Fruit fly (Drosophila melanogaster): Measurements from ENCODE around the gene CG32263.

The CG32263 gene

DNA sequence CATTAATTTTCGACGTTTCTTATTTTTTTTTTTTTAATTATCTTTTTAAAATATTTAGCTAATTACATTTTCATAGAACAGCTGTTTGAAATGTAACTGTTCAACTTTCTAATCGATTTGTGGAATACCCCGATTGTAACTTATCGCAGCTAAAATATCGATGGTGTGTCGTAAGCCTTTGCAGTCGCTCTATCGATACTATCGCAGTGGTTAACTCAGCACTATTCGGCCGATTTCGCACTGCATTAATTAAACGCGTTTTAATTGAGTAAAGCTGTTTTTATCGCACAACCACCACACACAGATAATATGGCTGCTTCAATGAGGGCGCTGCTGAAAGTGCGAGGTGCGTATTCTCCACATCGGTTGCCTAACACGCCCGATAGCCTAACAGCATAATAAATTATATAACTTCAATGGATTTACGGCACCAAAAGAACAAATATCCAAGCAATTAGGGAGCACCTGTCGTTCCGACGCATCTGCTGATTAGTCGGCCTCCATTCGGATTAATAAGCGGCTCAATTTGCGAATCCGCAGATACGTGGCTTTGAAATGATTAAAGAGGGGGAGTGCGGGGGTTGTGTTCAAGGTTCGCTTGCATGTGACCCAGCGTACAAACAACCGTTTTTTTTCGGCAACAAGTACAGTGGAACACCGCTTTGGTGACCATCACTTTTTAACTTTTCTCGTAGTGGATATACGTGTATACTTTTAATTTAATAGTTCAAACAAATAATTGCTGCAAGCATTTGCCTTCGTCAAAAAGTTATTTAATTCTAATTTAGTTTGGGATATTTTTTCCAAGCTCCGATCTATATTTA lies 3.3 kb upstream of the CG32263 start, which contains the start of gene Scsalpha1:
Gene Scsalpha1 (plus strand): TSS at position 202 of the 824 bp plus-strand sequence.
- TF ChIP-seq grau (tag; optimal IDR thresholded peaks at IDR 0.05) (peak; percentile 95), CrebB (tag; optimal IDR thresholded peaks at IDR 0.05) (no peak), CG13894 (tag; optimal IDR thresholded peaks at IDR 0.05) (peak; percentile 47), CG14710 (tag; optimal IDR thresholded peaks at IDR 0.05) (peak; percentile 47), CG10274 (GFP tag; optimal IDR thresholded peaks at IDR 0.05) (no peak), mld (GFP tag; IDR thresholded peaks at IDR 0.05; ENCODE audit: partially characterized antibody) (peak; percentile 100), CG5245 (GFP tag; optimal IDR thresholded peaks at IDR 0.05) (no peak), Dad (GFP tag; optimal IDR thresholded peaks at IDR 0.05) (no peak), Mes4 (GFP tag; optimal IDR thresholded peaks at IDR 0.05) (no peak), Scr (GFP tag; IDR thresholded peaks at IDR 0.05; ENCODE audit: partially characterized antibody) (peak; percentile 98), CG34224 (GFP tag; IDR thresholded peaks at IDR 0.05; ENCODE audit: partially characterized antibody) (peak; percentile 99), ken (GFP tag; IDR thresholded peaks at IDR 0.05) (peak; percentile 37; the same call in 1 of the 3 replicates), Med (GFP tag) (peak; percentile 89), bab2 (GFP tag; optimal IDR thresholded peaks at IDR 0.05) (peak; percentile 15), sisA (GFP tag; IDR thresholded peaks at IDR 0.05) (peak; percentile 33; the same call in 1 of the 2 replicates), CG18476 (GFP tag; optimal IDR thresholded peaks at IDR 0.05) (no peak), CG15696 (tag; optimal IDR thresholded peaks at IDR 0.05) (no peak), CG11695 (GFP tag; IDR thresholded peaks at IDR 0.05) (peak; percentile 63), CG31224 (GFP tag; IDR thresholded peaks at IDR 0.05) (no peak), CG7556 (GFP tag; optimal IDR thresholded peaks at IDR 0.05) (peak; percentile 19), Blimp-1 (GFP tag; optimal IDR thresholded peaks at IDR 0.05) (peak; percentile 9), Dfd (GFP tag; optimal IDR thresholded peaks at IDR 0.05) (no peak), pan (optimal IDR thresholded peaks at IDR 0.05) (no peak), pan (GFP tag; optimal IDR thresholded peaks at IDR 0.05 in 1 of 2, IDR thresholded peaks at IDR 0.05 in 1 of 2) (peak in 1 of 2 experiments; percentile 62), CG1602 (GFP tag; optimal IDR thresholded peaks at IDR 0.05) (peak; percentile 22), CG9609 (GFP tag; optimal IDR thresholded peaks at IDR 0.05) (peak; percentile 8), dan (GFP tag; IDR thresholded peaks at IDR 0.05) (no peak), CG11398 (GFP tag; optimal IDR thresholded peaks at IDR 0.05) (no peak), MBD-R2 (GFP tag; IDR thresholded peaks at IDR 0.05) (peak; percentile 71; the same call in 1 of the 2 replicates), amos (GFP tag; IDR thresholded peaks at IDR 0.05; ENCODE audit: partially characterized antibody) (peak; percentile 100), abd-A (tag; optimal IDR thresholded peaks at IDR 0.05) (no peak), Doc2 (GFP tag; IDR thresholded peaks at IDR 0.05) (no peak), eyg (GFP tag; optimal IDR thresholded peaks at IDR 0.05) (no peak), ERR (GFP tag; optimal IDR thresholded peaks at IDR 0.05) (no peak), nom (GFP tag; optimal IDR thresholded peaks at IDR 0.05) (peak; percentile 79), CG12236 (GFP tag; optimal IDR thresholded peaks at IDR 0.05) (no peak), sob (GFP tag; IDR thresholded peaks at IDR 0.05) (no peak; the same call in 1 of the 2 replicates), CG18599 (GFP tag; optimal IDR thresholded peaks at IDR 0.05) (no peak), pfk (GFP tag; optimal IDR thresholded peaks at IDR 0.05) (no peak), CG18262 (tag; optimal IDR thresholded peaks at IDR 0.05) (peak; percentile 7), CG8388 (GFP tag; optimal IDR thresholded peaks at IDR 0.05) (no peak), wdn (GFP tag; IDR thresholded peaks at IDR 0.05) (no peak), CG3847 (GFP tag; IDR thresholded peaks at IDR 0.05) (peak; percentile 73), peb (GFP tag; IDR thresholded peaks at IDR 0.05) (no peak), crol (GFP tag; IDR thresholded peaks at IDR 0.05) (peak; percentile 94), CG9215 (GFP tag; IDR thresholded peaks at IDR 0.05) (no peak), CG13775 (GFP tag; optimal IDR thresholded peaks at IDR 0.05) (no peak), CG6854 (GFP tag; optimal IDR thresholded peaks at IDR 0.05) (no peak), odd (GFP tag; optimal IDR thresholded peaks at IDR 0.05) (peak; percentile 9)

Data from whole organism, embryonic.